Worm (Caenorhabditis elegans): Measurements from ENCODE around the gene B0302.5.

The B0302.5 gene

ce11 chrX:17181220-17181619 lies 13.7 kb downstream of the B0302.5 start (continued):
- no peak for TF ChIP-seq mml-1 (tag; optimal IDR thresholded peaks at IDR 0.05)
- peak; percentile 56 for TF ChIP-seq tbx-2 (tag; optimal IDR thresholded peaks at IDR 0.05)
- no peak for TF ChIP-seq nhr-76 (tag; optimal IDR thresholded peaks at IDR 0.05)
- no peak for TF ChIP-seq nhr-67 (tag; optimal IDR thresholded peaks at IDR 0.05)
- no peak for TF ChIP-seq unc-62 (GFP tag; optimal IDR thresholded peaks at IDR 0.05)
- TF ChIP-seq ztf-4 (tag; optimal IDR thresholded peaks at IDR 0.05): no peak

ce11 chrX:17180135-17180534 lies 14.8 kb downstream of the B0302.5 start:
- TF ChIP-seq mml-1 (tag; optimal IDR thresholded peaks at IDR 0.05) (no peak), zag-1 (tag; optimal IDR thresholded peaks at IDR 0.05) (no peak), hmg-11 (tag; optimal IDR thresholded peaks at IDR 0.05) (no peak), sea-2 (GFP tag; optimal IDR thresholded peaks at IDR 0.05) (no peak), nfya-1 (tag; optimal IDR thresholded peaks at IDR 0.05; ENCODE audit: insufficient read depth) (no peak), ceh-28 (tag; optimal IDR thresholded peaks at IDR 0.05) (no peak), mdl-1 (tag; optimal IDR thresholded peaks at IDR 0.05) (no peak), unc-39 (tag; optimal IDR thresholded peaks at IDR 0.05) (no peak), tbx-2 (tag; optimal IDR thresholded peaks at IDR 0.05) (no peak), pha-4 (tag; optimal IDR thresholded peaks at IDR 0.05) (no peak), unc-62 (GFP tag; optimal IDR thresholded peaks at IDR 0.05) (no peak), nhr-28 (tag; optimal IDR thresholded peaks at IDR 0.05) (no peak), fos-1 (tag; optimal IDR thresholded peaks at IDR 0.05) (no peak)

ce11 chrX:17178239-17178638 lies 16.7 kb downstream of the B0302.5 start, which contains the start of gene B0302.2:
Gene B0302.2 (plus strand): TSS chrX:17178539.
- TF ChIP-seq snpc-4 (tag; optimal IDR thresholded peaks at IDR 0.05) (no peak), lin-15B (tag; optimal IDR thresholded peaks at IDR 0.05) (no peak), skn-1 (tag; optimal IDR thresholded peaks at IDR 0.05) (no peak), lsy-12 (tag; optimal IDR thresholded peaks at IDR 0.05) (no peak), egl-27 (tag; optimal IDR thresholded peaks at IDR 0.05) (no peak), daf-12 (tag; optimal IDR thresholded peaks at IDR 0.05) (no peak), egl-5 (tag; optimal IDR thresholded peaks at IDR 0.05) (no peak), zag-1 (tag; optimal IDR thresholded peaks at IDR 0.05) (no peak), nhr-11 (tag; optimal IDR thresholded peaks at IDR 0.05) (no peak), ceh-16 (tag; optimal IDR thresholded peaks at IDR 0.05) (no peak), ceh-28 (tag; optimal IDR thresholded peaks at IDR 0.05) (no peak), ZK546.5 (tag; optimal IDR thresholded peaks at IDR 0.05) (no peak), ceh-9 (tag; optimal IDR thresholded peaks at IDR 0.05) (no peak)

- TF ChIP-seq elt-1 (tag; optimal IDR thresholded peaks at IDR 0.05) (no peak), ceh-9 (tag; optimal IDR thresholded peaks at IDR 0.05) (no peak), daf-12 (tag; optimal IDR thresholded peaks at IDR 0.05) (no peak), zag-1 (tag; optimal IDR thresholded peaks at IDR 0.05) (no peak), pqm-1 (tag; optimal IDR thresholded peaks at IDR 0.05) (no peak), nhr-23 (tag; optimal IDR thresholded peaks at IDR 0.05) (no peak)
Measured at ce11 chrX:17176677-17177076, 18.3 kb downstream of the B0302.5 start, which contains the start of gene B0302.4. Gene B0302.4 (minus strand): TSS chrX:17176777.

- no peak for TF ChIP-seq ztf-4 (tag; optimal IDR thresholded peaks at IDR 0.05)
- no peak for TF ChIP-seq pha-4 (tag; optimal IDR thresholded peaks at IDR 0.05)
- no peak for TF ChIP-seq ceh-9 (tag; optimal IDR thresholded peaks at IDR 0.05)
- TF ChIP-seq egl-5 (tag; optimal IDR thresholded peaks at IDR 0.05): no peak
- TF ChIP-seq unc-62 (GFP tag; optimal IDR thresholded peaks at IDR 0.05): no peak
- TF ChIP-seq nhr-28 (tag; optimal IDR thresholded peaks at IDR 0.05): no peak
- no peak for TF ChIP-seq ceh-28 (tag; optimal IDR thresholded peaks at IDR 0.05)
Measured at ce11 chrX:17170401-17170800, 24.5 kb downstream of the B0302.5 start.

ce11 chrX:17168086-17168485 lies 26.9 kb downstream of the B0302.5 start:
- TF ChIP-seq elt-2 (tag; optimal IDR thresholded peaks at IDR 0.05) (no peak), lin-39 (tag; optimal IDR thresholded peaks at IDR 0.05) (no peak), nhr-23 (tag; optimal IDR thresholded peaks at IDR 0.05) (no peak), eor-1 (tag; optimal IDR thresholded peaks at IDR 0.05) (no peak), fos-1 (tag; optimal IDR thresholded peaks at IDR 0.05) (no peak), snpc-4 (tag; optimal IDR thresholded peaks at IDR 0.05) (no peak), elt-1 (tag; optimal IDR thresholded peaks at IDR 0.05) (no peak), sea-2 (GFP tag; optimal IDR thresholded peaks at IDR 0.05) (no peak), zag-1 (tag; optimal IDR thresholded peaks at IDR 0.05) (no peak), ceh-9 (tag; optimal IDR thresholded peaks at IDR 0.05) (no peak), nhr-77 (tag; optimal IDR thresholded peaks at IDR 0.05) (no peak), ceh-82 (tag; optimal IDR thresholded peaks at IDR 0.05) (no peak)
